Fruit fly (Drosophila melanogaster) whole organism, embryonic: Measurements from ENCODE around the gene CG5768.
A peak's percentile ranks its signal among the peaks of the same experiment; 100 is the strongest.

Experiments used
- Bgb ChIP-seq: fragments of 200-800 bp; sonication (Bioruptor generic); IDR thresholded peaks from 2 replicates; pipeline ENCODE4 v1.3.6; 2022; ENCODE audit warnings: missing biosample characterization, missing genetic modification characterization; ENCODE audit not compliant: partially characterized antibody
- CG16815 ChIP-seq: fragments of 200-800 bp; sonication (Bioruptor generic); optimal IDR thresholded peaks from 3 replicates; lab custom pipeline; 2017; ENCODE audit warnings: missing biosample characterization, mild to moderate bottlenecking, missing genetic modification characterization
- CG17612 ChIP-seq: fragments of 200-800 bp; sonication (Bioruptor generic); IDR thresholded peaks from 2 replicates; pipeline ENCODE4 v1.3.6; 2022; ENCODE audit warnings: missing biosample characterization, missing genetic modification characterization
- CG34224 ChIP-seq: fragments of 200-800 bp; sonication (Bioruptor generic); IDR thresholded peaks from 3 replicates; pipeline ENCODE4 v1.3.6; 2022; ENCODE audit warnings: missing biosample characterization, missing genetic modification characterization; ENCODE audit not compliant: partially characterized antibody
- CG3726 ChIP-seq: fragments of 200-800 bp; sonication (Bioruptor generic); IDR thresholded peaks from 3 replicates; pipeline ENCODE4, ENCODE4 v1.3.6; 2022; ENCODE audit warnings: missing biosample characterization, missing genetic modification characterization
- CG4328 ChIP-seq: fragments of 200-800 bp; sonication (Bioruptor generic); optimal IDR thresholded peaks from 3 replicates; lab custom pipeline; 2017; ENCODE audit warnings: missing biosample characterization, missing genetic modification reagents, missing genetic modification characterization
- CG43689 ChIP-seq: fragments of 200-800 bp; sonication (Bioruptor generic); IDR thresholded peaks from 2 replicates; pipeline ENCODE4 v1.3.6; 2022; ENCODE audit warnings: missing biosample characterization, missing genetic modification characterization
- CG5180 ChIP-seq: fragments of 200-800 bp; sonication (Bioruptor generic); optimal IDR thresholded peaks from 3 replicates; lab custom pipeline; 2017; ENCODE audit warnings: missing biosample characterization, missing genetic modification characterization, mild to moderate bottlenecking, moderate library complexity, missing genetic modification reagents
- CG6765 ChIP-seq: fragments of 200-800 bp; sonication (Bioruptor generic); optimal IDR thresholded peaks from 3 replicates; lab custom pipeline; 2017; ENCODE audit warnings: missing biosample characterization, mild to moderate bottlenecking, missing genetic modification characterization
- CG7928 ChIP-seq: fragments of 200-800 bp; sonication (Bioruptor generic); optimal IDR thresholded peaks from 2 replicates; lab custom pipeline; 2017; ENCODE audit warnings: missing biosample characterization, mild to moderate bottlenecking, missing genetic modification characterization
- CG9215 ChIP-seq: fragments of 200-800 bp; sonication (Bioruptor generic); IDR thresholded peaks from 2 replicates; pipeline ENCODE4 v1.3.6; 2022; ENCODE audit warnings: missing biosample characterization, missing genetic modification characterization
- CG9797 ChIP-seq: fragments of 200-800 bp; sonication (Bioruptor generic); optimal IDR thresholded peaks from 3 replicates; lab custom pipeline; 2018; ENCODE audit warnings: missing biosample characterization, mild to moderate bottlenecking, missing genetic modification characterization
- Ets65A ChIP-seq: fragments of 200-800 bp; sonication (Bioruptor generic); peaks from one replicate; lab custom pipeline; 2016; ENCODE audit warnings: missing biosample characterization, missing genetic modification characterization
- HLHmδ ChIP-seq: fragments of 200-800 bp; sonication (Bioruptor generic); optimal IDR thresholded peaks from 2 replicates; lab custom pipeline; 2018; ENCODE audit warnings: missing biosample characterization, mild to moderate bottlenecking, missing genetic modification characterization, moderate library complexity
- Opbp ChIP-seq: fragments of 200-800 bp; sonication (Bioruptor generic); IDR thresholded peaks from 3 replicates; pipeline ENCODE4 v1.3.6; 2022; ENCODE audit warnings: missing biosample characterization, missing genetic modification characterization; ENCODE audit not compliant: partially characterized antibody
- Scr ChIP-seq: fragments of 200-800 bp; sonication (Bioruptor generic); IDR thresholded peaks from 2 replicates; pipeline ENCODE4 v1.3.6; 2022; ENCODE audit warnings: missing biosample characterization, missing genetic modification characterization; ENCODE audit not compliant: partially characterized antibody
- Xrp1 ChIP-seq: fragments of 200-800 bp; sonication (Bioruptor generic); IDR thresholded peaks from 2 replicates; pipeline ENCODE4 v1.3.6; 2022; ENCODE audit warnings: missing biosample characterization, missing genetic modification characterization
- ac ChIP-seq: fragments of 200-800 bp; sonication (Bioruptor generic); optimal IDR thresholded peaks from 3 replicates; lab custom pipeline; 2017; ENCODE audit warnings: missing biosample characterization, mild to moderate bottlenecking, missing genetic modification characterization
- al ChIP-seq: fragments of 200-800 bp; sonication (Bioruptor generic); IDR thresholded peaks from 2 replicates; pipeline ENCODE4 v1.3.6; 2022; ENCODE audit warnings: missing biosample characterization, missing genetic modification characterization
- chif ChIP-seq, 2 experiments: fragments of 200-800 bp; sonication (Bioruptor generic); optimal IDR thresholded peaks; 3 replicates each; lab custom pipeline; 2016; ENCODE audit warnings: missing biosample characterization in 2 of 2, missing genetic modification characterization in 2 of 2
- chn ChIP-seq: fragments of 200-800 bp; sonication (Bioruptor generic); optimal IDR thresholded peaks from 2 replicates; lab custom pipeline; 2016; ENCODE audit warnings: missing biosample characterization, missing genetic modification characterization
- dmrt11E ChIP-seq: fragments of 200-800 bp; sonication (Bioruptor generic); optimal IDR thresholded peaks from 3 replicates; lab custom pipeline; 2018; ENCODE audit warnings: missing biosample characterization, mild to moderate bottlenecking, missing genetic modification characterization, moderate library complexity
- gem ChIP-seq: fragments of 200-800 bp; sonication (Bioruptor generic); optimal IDR thresholded peaks from 2 replicates; lab custom pipeline; 2019; ENCODE audit warnings: missing biosample characterization, mild to moderate bottlenecking, missing genetic modification characterization, moderate library complexity
- gt ChIP-seq: fragments of 200-800 bp; sonication (Bioruptor generic); IDR thresholded peaks from 2 replicates; pipeline ENCODE4 v1.3.6; 2022; ENCODE audit warnings: missing biosample characterization, missing genetic modification characterization
- h ChIP-seq: fragments of >200 bp; optimal IDR thresholded peaks from 2 replicates; lab custom pipeline; 2017
- ham ChIP-seq: fragments of 200-800 bp; sonication (Bioruptor generic); IDR thresholded peaks from 2 replicates; pipeline ENCODE4 v1.3.6; 2022; ENCODE audit warnings: missing biosample characterization, missing genetic modification characterization
- hkb ChIP-seq, 2 experiments: fragments of 200-800 bp in 1 of 2; fragments of >200 bp in 1 of 2; sonication (Bioruptor generic) in 1 of 2; IDR thresholded peaks in 1 of 2; optimal IDR thresholded peaks in 1 of 2; 2 replicates each; pipeline versions ENCODE4 v1.3.6 to Lab custom; 2017 to 2022; ENCODE audit warnings: missing biosample characterization in 1 of 2, missing genetic modification characterization in 1 of 2
- kni ChIP-seq: fragments of 200-800 bp; sonication (Bioruptor generic); optimal IDR thresholded peaks from 3 replicates; lab custom pipeline; 2017; ENCODE audit warnings: mild to moderate bottlenecking, missing biosample characterization, missing genetic modification reagents, missing genetic modification characterization
- onecut ChIP-seq: fragments of 200-800 bp; sonication (Bioruptor generic); IDR thresholded peaks from 2 replicates; pipeline ENCODE4 v1.3.6; 2022; ENCODE audit warnings: missing biosample characterization, missing genetic modification characterization
- org-1 ChIP-seq: fragments of 200-800 bp; sonication (Bioruptor generic); optimal IDR thresholded peaks from 2 replicates; lab custom pipeline; 2017; ENCODE audit warnings: missing biosample characterization, missing genetic modification characterization
- pb ChIP-seq: fragments of 200-800 bp; sonication (Bioruptor generic); optimal IDR thresholded peaks from 3 replicates; lab custom pipeline; 2016; ENCODE audit warnings: missing biosample characterization, missing genetic modification characterization
- sc ChIP-seq, 3 experiments: fragments of >200 bp in 2 of 3; fragments of 200-800 bp in 1 of 3; sonication (Bioruptor generic) in 1 of 3; optimal IDR thresholded peaks; 2 replicates in 2 of 3; 3 replicates in 1 of 3; lab custom pipeline; 2017; ENCODE audit warnings: mild to moderate bottlenecking in 1 of 3, missing biosample characterization in 1 of 3, missing genetic modification characterization in 1 of 3, missing genetic modification reagents in 1 of 3
- schlank ChIP-seq: fragments of 200-800 bp; sonication (Bioruptor generic); optimal IDR thresholded peaks from 2 replicates; lab custom pipeline; 2018; ENCODE audit warnings: missing biosample characterization, mild to moderate bottlenecking, missing genetic modification characterization
- so ChIP-seq: fragments of 200-800 bp; sonication (Bioruptor generic); IDR thresholded peaks from 3 replicates; pipeline ENCODE4 v1.3.6; 2022; ENCODE audit warnings: missing biosample characterization, missing genetic modification characterization
- tin ChIP-seq: fragments of 200-800 bp; sonication (Bioruptor generic); optimal IDR thresholded peaks from 3 replicates; lab custom pipeline; 2016; ENCODE audit warnings: missing biosample characterization, missing genetic modification characterization

Gene CG5768

dm6 chr3R:24376565-24376964 lies 13.6 kb downstream of the CG5768 start, which contains the start of gene CG33342:
CG33342 (plus strand) TSS chr3R:24376865.
- TF ChIP-seq Ets65A (GFP tag; lab: Kevin White, UChicago) (peak; percentile 10), onecut (GFP tag; lab: Robert Waterston, UW) (no peak), gem (tag; lab: Kevin White, UChicago) (no peak)

DNA sequence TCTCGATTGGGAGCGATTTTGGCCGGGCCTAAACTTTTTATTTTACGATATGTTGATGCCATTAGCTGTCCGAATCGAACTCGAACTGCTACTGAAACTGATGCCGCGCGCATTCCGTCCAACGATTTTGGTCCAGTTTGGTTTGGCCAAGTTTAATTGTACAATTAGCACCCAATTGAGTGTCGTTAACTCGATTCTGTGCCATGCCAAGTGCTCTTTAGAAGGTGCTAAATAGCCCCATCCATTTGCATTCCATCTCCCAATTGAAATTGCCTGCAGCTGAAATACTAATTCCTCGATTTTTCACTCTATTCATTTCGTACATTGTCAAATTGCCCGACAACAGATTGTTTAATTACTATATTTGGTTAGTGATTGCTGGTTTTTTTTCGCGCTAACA lies 14.6 kb downstream of the CG5768 start, which contains the start of gene CG17781:
TSS of gene CG17781 (minus strand) at position 101 of the 400 bp plus-strand sequence.
- TF ChIP-seq CG34224 (no peak), Opbp (GFP tag; lab: Robert Waterston, UW) (no peak), CG17612 (GFP tag; lab: Robert Waterston, UW) (no peak), CG7928 (GFP tag; lab: Kevin White, UChicago) (no peak), ac (GFP tag; lab: Kevin White, UChicago) (no peak), dmrt11E (tag; lab: Kevin White, UChicago) (no peak), tin (GFP tag; lab: Kevin White, UChicago) (no peak), al (GFP tag; lab: Robert Waterston, UW) (no peak), Xrp1 (GFP tag; lab: Robert Waterston, UW) (no peak), CG6765 (GFP tag; lab: Kevin White, UChicago) (no peak), ham (GFP tag; lab: Robert Waterston, UW) (no peak)
- TF ChIP-seq, all 482 proteins: peak for 0

DNA sequence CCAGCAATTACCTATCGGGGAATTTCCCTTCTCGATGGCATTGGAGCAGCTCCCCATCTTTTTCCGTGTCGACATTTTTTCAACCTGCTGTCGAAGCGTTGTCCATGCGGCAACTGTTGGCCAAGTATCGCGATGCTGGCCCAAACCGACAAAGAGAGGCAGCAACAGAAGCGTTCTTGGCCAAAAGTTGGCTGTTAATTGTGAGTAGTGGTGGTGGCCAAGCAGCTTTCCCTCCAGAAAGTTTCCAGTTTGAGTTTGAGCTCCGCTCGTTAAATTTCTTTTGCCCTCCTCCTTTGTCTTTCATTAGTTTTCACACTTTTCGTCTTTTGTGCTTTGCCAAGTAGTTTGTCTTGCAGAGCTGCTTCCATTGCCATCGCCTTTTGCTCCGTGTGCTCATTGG lies 17.5 kb downstream of the CG5768 start, which contains the start of gene CG17782:
TSS of gene CG17782 (minus strand) at position 101 of the 400 bp plus-strand sequence.
- TF ChIP-seq CG16815 (GFP tag; lab: Kevin White, UChicago) = no peak
- no peak for TF ChIP-seq so (GFP tag; lab: Robert Waterston, UW)
- no peak for TF ChIP-seq hkb (optimal IDR thresholded peaks at IDR 0.05; lab: Kevin White, UChicago)
- no peak for TF ChIP-seq hkb (GFP tag; IDR thresholded peaks at IDR 0.05; lab: Robert Waterston, UW)
- no peak for TF ChIP-seq HLHmδ (GFP tag; lab: Kevin White, UChicago)
- TF ChIP-seq kni (GFP tag; lab: Kevin White, UChicago) = no peak
- TF ChIP-seq sc (optimal IDR thresholded peaks at IDR 0.05; lab: Kevin White, UChicago) = no peak
- no peak for TF ChIP-seq sc (GFP tag; optimal IDR thresholded peaks at IDR 0.05; lab: Kevin White, UChicago)
- no peak for TF ChIP-seq schlank (tag; lab: Kevin White, UChicago)
- TF ChIP-seq CG3726 = no peak
- TF ChIP-seq chn (GFP tag; lab: Kevin White, UChicago) = no peak
- TF ChIP-seq CG9797 (GFP tag; lab: Kevin White, UChicago) = no peak
- TF ChIP-seq Bgb (GFP tag; lab: Robert Waterston, UW) = no peak

- TF ChIP-seq org-1 (GFP tag; lab: Kevin White, UChicago) (no peak), gt (GFP tag; lab: Robert Waterston, UW) (no peak), pb (GFP tag; lab: Kevin White, UChicago) (no peak), CG5180 (no peak), CG9215 (GFP tag; lab: Robert Waterston, UW) (no peak), Scr (GFP tag; lab: Robert Waterston, UW) (no peak)
Observed at dm6 chr3R:24369268-24369667, 20.9 kb downstream of the CG5768 start, which contains the start of gene CG13614. CG13614 (plus strand) TSS chr3R:24369568.

dm6 chr3R:24368064-24368463 lies 22.1 kb downstream of the CG5768 start, which contains the start of the genes CG42812 and CG33341:
CG42812 (minus strand) TSS chr3R:24368164.
CG33341 (plus strand) TSS chr3R:24368358.
- TF ChIP-seq chif (GFP tag; optimal IDR thresholded peaks at IDR 0.05; lab: Kevin White, UChicago) = no peak
- TF ChIP-seq h (lab: Kevin White, UChicago) = no peak
- no peak for TF ChIP-seq CG4328 (GFP tag; lab: Kevin White, UChicago)
- no peak for TF ChIP-seq CG43689
